Fruit fly (Drosophila melanogaster): ENCODE measurements around the gene SNF4Agamma.

DNA sequence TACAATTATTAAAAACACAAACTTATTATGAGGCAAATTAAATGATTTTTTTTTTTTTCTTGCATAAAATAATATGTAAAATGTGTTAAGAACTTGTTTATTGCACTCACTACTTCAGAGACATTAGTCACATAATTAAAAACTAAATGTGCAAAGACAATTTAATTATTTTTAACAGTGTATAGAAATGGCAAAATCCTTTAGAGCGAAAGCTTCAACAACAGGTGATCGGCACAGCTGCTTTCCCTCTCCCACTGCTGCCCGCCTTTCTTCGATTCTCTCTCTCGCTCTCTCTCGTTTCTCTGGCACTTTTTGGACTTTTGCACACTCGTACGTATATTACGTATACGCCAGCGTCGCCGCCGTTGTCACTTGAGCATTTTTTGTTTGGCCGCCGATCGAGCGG, 39.9 kb downstream of the SNF4Agamma start:
- TF ChIP-seq Pif1B (GFP tag; optimal IDR thresholded peaks at IDR 0.05) (no peak), EcR (GFP tag; optimal IDR thresholded peaks at IDR 0.05) (no peak)

Data from whole organism, pupa.